Worm (Caenorhabditis elegans) whole organism, early embryonic: Measurements from ENCODE around the gene T05E12.8.

Experiments used
- B0310.2 ChIP-seq: sonication (generic microtip); optimal IDR thresholded peaks from 2 replicates; lab custom pipeline; 2016; ENCODE audit warnings: mild to moderate bottlenecking, missing genetic modification characterization, missing compliant biosample characterization
- F13C5.2 ChIP-seq: sonication (generic microtip); optimal IDR thresholded peaks from 2 replicates; lab custom pipeline; 2017; ENCODE audit warnings: mild to moderate bottlenecking, missing genetic modification characterization, inconsistent platforms, missing compliant biosample characterization
- aly-1 ChIP-seq: sonication (generic microtip); optimal IDR thresholded peaks from 2 replicates; lab custom pipeline; 2016; ENCODE audit warnings: missing genetic modification characterization, missing compliant biosample characterization
- ama-1 ChIP-seq: fragments of 150-350 bp; optimal IDR thresholded peaks from 2 replicates; lab custom pipeline; 2014
- ceh-13 ChIP-seq: fragments of 200-800 bp; sonication (Bioruptor generic); optimal IDR thresholded peaks from 2 replicates; lab custom pipeline; 2018; ENCODE audit warnings: mild to moderate bottlenecking, missing genetic modification characterization, missing compliant biosample characterization
- ceh-36 ChIP-seq: sonication (generic microtip); optimal IDR thresholded peaks from 2 replicates; lab custom pipeline; 2016; ENCODE audit warnings: missing genetic modification characterization, inconsistent platforms, missing compliant biosample characterization
- ets-7 ChIP-seq: sonication (generic microtip); optimal IDR thresholded peaks from 2 replicates; lab custom pipeline; 2016; ENCODE audit warnings: missing genotype, missing genetic modification characterization, missing compliant biosample characterization
- flt-1 ChIP-seq: fragments of 200-800 bp; sonication (Bioruptor generic); IDR thresholded peaks from 2 replicates; pipeline ENCODE4 v1.3.6; 2022; ENCODE audit warnings: missing genetic modification characterization, missing compliant biosample characterization
- hmg-4 ChIP-seq: fragments of 200-800 bp; sonication (Bioruptor generic); optimal IDR thresholded peaks from 2 replicates; lab custom pipeline; 2018; ENCODE audit warnings: mild to moderate bottlenecking, missing genetic modification characterization, missing compliant biosample characterization
- hnd-1 ChIP-seq: sonication (generic microtip); optimal IDR thresholded peaks from 2 replicates; lab custom pipeline; 2016; ENCODE audit warnings: missing genetic modification characterization, missing compliant biosample characterization
- pes-1 ChIP-seq: fragments of 200-800 bp; sonication (Bioruptor generic); IDR thresholded peaks from 2 replicates; pipeline ENCODE4 v1.3.6; 2022; ENCODE audit warnings: missing genetic modification reagents, missing genetic modification characterization, missing compliant biosample characterization
- scrt-1 ChIP-seq: fragments of 200-800 bp; sonication (Bioruptor generic); IDR thresholded peaks from 2 replicates; pipeline ENCODE4 v1.3.6; 2022; ENCODE audit warnings: missing genetic modification characterization, missing compliant biosample characterization
- sea-1 ChIP-seq: fragments of 200-800 bp; sonication (Bioruptor generic); conservative IDR thresholded peaks from 2 replicates; pipeline ENCODE4 v1.3.6; 2022; ENCODE audit warnings: missing genetic modification characterization, missing compliant biosample characterization
- tbx-11 ChIP-seq: fragments of 200-800 bp; sonication (Bioruptor generic); IDR thresholded peaks from 2 replicates; pipeline ENCODE4 v1.3.6; 2022; ENCODE audit warnings: missing genetic modification characterization, missing compliant biosample characterization
- tbx-37 ChIP-seq: fragments of 200-800 bp; sonication (Bioruptor generic); conservative IDR thresholded peaks from 2 replicates; pipeline ENCODE4 v1.3.6; 2022; ENCODE audit warnings: missing genetic modification reagents, missing genetic modification characterization, missing compliant biosample characterization
- tra-4 ChIP-seq: sonication (generic microtip); optimal IDR thresholded peaks from 2 replicates; lab custom pipeline; 2017; ENCODE audit warnings: missing genetic modification characterization, missing compliant biosample characterization

The T05E12.8 gene

DNA sequence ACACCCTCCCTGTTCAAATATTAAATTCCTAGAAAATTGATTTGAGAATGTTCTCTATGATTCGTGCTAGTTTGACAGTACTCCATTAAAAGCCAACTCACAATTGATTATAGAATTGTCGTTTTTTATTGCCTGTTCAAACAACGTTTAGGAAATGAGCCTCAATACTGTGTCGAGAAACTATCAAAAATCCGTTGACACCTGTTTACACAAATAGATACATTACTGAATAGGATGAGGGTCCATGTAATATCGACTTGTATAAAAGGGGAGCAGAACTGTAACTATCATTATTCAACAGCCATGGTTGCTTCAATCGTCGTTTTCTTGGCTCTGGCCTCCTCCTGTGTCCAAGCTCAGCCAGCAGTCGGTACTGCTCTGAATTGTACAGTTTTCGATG lies 31.9 kb downstream of the T05E12.8 start, which contains the start of gene ZK218.5:
ZK218.5 (plus strand) TSS at position 301 of the 400 bp plus-strand sequence.
- no peak for TF ChIP-seq hmg-4 (GFP tag; lab: Kevin White, UChicago)
- TF ChIP-seq hnd-1 = no peak
- TF ChIP-seq tbx-37 = no peak
- no peak for TF ChIP-seq pes-1 (GFP tag; lab: Robert Waterston, UW)

DNA sequence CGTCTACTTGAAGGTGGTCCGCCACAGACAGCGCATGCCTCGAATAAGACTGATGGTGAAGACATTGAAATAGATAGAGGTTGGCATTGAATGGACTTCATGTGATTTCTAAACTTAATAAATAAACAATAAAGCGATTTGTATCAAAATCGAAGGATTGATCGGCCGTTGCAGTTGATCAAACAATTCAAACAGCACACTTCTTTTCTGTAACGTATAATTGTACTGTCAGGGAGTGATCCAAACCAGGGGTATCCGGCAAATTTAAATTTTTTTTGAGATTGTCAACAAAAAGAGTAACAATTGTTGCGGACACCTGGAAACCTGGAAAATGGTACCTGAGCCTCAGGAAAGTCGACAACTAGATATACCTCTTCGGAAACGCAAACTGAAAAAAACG lies 35.6 kb downstream of the T05E12.8 start, which contains the start of gene nhr-248:
nhr-248 (minus strand) TSS at position 101 of the 400 bp plus-strand sequence.
- TF ChIP-seq tra-4 (no peak), tbx-37 (no peak)

DNA sequence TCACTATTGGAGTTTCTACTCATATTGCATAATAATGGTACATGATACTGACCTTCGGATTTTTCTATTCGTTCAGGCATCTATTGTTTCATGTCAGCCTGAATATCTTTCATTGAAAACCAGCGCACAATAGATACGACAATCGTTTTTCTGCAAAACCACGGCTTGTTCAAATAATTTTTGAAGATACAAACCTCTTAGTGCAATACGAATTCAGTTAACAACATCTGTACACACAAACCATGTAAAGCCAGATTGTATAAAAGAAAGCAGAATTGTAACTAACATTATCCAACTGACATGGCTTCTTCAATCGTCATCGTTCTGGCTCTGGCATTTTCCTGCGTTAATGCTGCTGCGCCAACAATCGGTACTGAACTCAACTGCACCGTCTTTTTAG lies 36.5 kb downstream of the T05E12.8 start, which contains the start of gene ZK218.7:
ZK218.7 (plus strand) TSS at position 301 of the 400 bp plus-strand sequence.
- TF ChIP-seq F13C5.2 (tag; lab: Kevin White, UChicago) (no peak), tbx-11 (GFP tag; lab: Robert Waterston, UW) (no peak), ets-7 (no peak), ama-1 (lab: Kevin White, UChicago) (no peak), aly-1 (tag; lab: Kevin White, UChicago) (no peak), ceh-13 (GFP tag; lab: Kevin White, UChicago) (no peak), tbx-37 (no peak), ceh-36 (tag; lab: Kevin White, UChicago) (no peak), tra-4 (no peak), pes-1 (GFP tag; lab: Robert Waterston, UW) (no peak)

DNA sequence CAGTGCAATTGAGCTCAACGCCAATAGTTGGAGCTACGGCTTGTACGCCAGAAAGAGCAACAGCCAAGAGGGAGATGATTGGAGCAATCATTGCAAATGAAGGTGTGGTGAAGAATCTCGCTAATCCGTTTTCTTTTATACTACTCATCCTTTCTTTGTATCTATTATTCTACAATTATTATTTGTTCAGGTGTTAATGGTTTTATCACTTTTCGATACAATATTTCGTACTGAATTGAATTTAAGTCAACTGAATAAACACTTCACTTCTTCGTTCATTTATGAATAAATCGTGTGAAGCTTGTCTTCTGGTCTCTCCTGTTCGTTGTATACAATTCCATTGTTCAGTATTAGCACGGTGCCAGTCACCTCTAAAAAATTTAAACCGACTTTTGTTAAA lies 39.4 kb downstream of the T05E12.8 start, which contains the start of gene ZK218.11:
ZK218.11 (minus strand) TSS at position 101 of the 400 bp plus-strand sequence.
- TF ChIP-seq ama-1 (lab: Kevin White, UChicago) (no peak), scrt-1 (GFP tag; lab: Robert Waterston, UW) (no peak), B0310.2 (tag; lab: Kevin White, UChicago) (no peak), flt-1 (GFP tag; lab: Robert Waterston, UW) (no peak), ceh-13 (GFP tag; lab: Kevin White, UChicago) (no peak), tra-4 (no peak), ets-7 (no peak), F13C5.2 (tag; lab: Kevin White, UChicago) (no peak), sea-1 (GFP tag; lab: Robert Waterston, UW) (no peak)
